Worm (Caenorhabditis elegans) whole organism, L2 larva: ENCODE data around the gene col-148.

ENCODE experiments used
- C34F6.9 ChIP-seq: fragments of 150-350 bp; optimal IDR thresholded peaks from 2 replicates; lab custom pipeline; 2014; ENCODE audit warnings: missing biosample characterization, missing genetic modification characterization
- F13H6.1 ChIP-seq: sonication (generic microtip); optimal IDR thresholded peaks from 2 replicates; lab custom pipeline; 2016; ENCODE audit warnings: missing genetic modification characterization, missing compliant biosample characterization
- Y55F3AM.14 ChIP-seq: fragments of 200-800 bp; sonication (Bioruptor generic); optimal IDR thresholded peaks from 2 replicates; lab custom pipeline; 2018; ENCODE audit warnings: mild to moderate bottlenecking, missing genetic modification characterization, missing compliant biosample characterization
- aly-2 ChIP-seq: fragments of 150-350 bp; optimal IDR thresholded peaks from 2 replicates; lab custom pipeline; 2014; ENCODE audit warnings: missing biosample characterization, missing genetic modification characterization
- ama-1 ChIP-seq: fragments of 150-350 bp; optimal IDR thresholded peaks from 2 replicates; lab custom pipeline; 2018; ENCODE audit warnings: inconsistent platforms
- blmp-1 ChIP-seq: sonication (generic microtip); optimal IDR thresholded peaks from 2 replicates; lab custom pipeline; 2017; ENCODE audit warnings: missing genetic modification characterization, mild to moderate bottlenecking, missing compliant biosample characterization, antibody characterized with exemption, moderate library complexity; ENCODE audit not compliant: insufficient read depth
- ceh-16 ChIP-seq: fragments of 150-350 bp; optimal IDR thresholded peaks from 2 replicates; lab custom pipeline; 2014; ENCODE audit warnings: missing biosample characterization, missing genetic modification characterization
- ceh-82 ChIP-seq: fragments of 150-350 bp; optimal IDR thresholded peaks from 2 replicates; lab custom pipeline; 2014; ENCODE audit warnings: missing biosample characterization, missing genetic modification characterization
- dmd-4 ChIP-seq: sonication (generic microtip); optimal IDR thresholded peaks from 2 replicates; lab custom pipeline; 2017; ENCODE audit warnings: missing biosample characterization, missing genetic modification characterization
- gmeb-1 ChIP-seq: fragments of 150-350 bp; optimal IDR thresholded peaks from 2 replicates; lab custom pipeline; 2014; ENCODE audit warnings: missing biosample characterization, missing genetic modification characterization
- lin-11 ChIP-seq: fragments of 150-350 bp; sonication (generic microtip); optimal IDR thresholded peaks from 2 replicates; lab custom pipeline; 2014; ENCODE audit warnings: missing biosample characterization, missing genetic modification characterization, inconsistent platforms, mixed read lengths
- lin-13 ChIP-seq: fragments of 150-350 bp; optimal IDR thresholded peaks from 2 replicates; lab custom pipeline; 2014; ENCODE audit warnings: missing biosample characterization, missing genetic modification reagents, missing genetic modification characterization
- lin-39 ChIP-seq: fragments of 150-350 bp; optimal IDR thresholded peaks from 2 replicates; lab custom pipeline; 2014; ENCODE audit warnings: missing biosample characterization, missing genetic modification reagents, missing genetic modification characterization
- lsy-2 ChIP-seq, 2 experiments: fragments of 150-350 bp in 1 of 2; sonication (generic microtip) in 1 of 2; optimal IDR thresholded peaks; 2 replicates each; lab custom pipeline; 2014 to 2017; ENCODE audit warnings: missing biosample characterization in 2 of 2, missing genetic modification characterization in 2 of 2
- mdl-1 ChIP-seq, 2 experiments: fragments of 150-350 bp in 1 of 2; sonication (generic microtip) in 1 of 2; optimal IDR thresholded peaks; 2 replicates each; lab custom pipeline; 2017; ENCODE audit warnings: missing biosample characterization in 2 of 2, missing genetic modification characterization in 2 of 2
- nhr-11 ChIP-seq: fragments of 150-350 bp; optimal IDR thresholded peaks from 2 replicates; lab custom pipeline; 2014; ENCODE audit warnings: missing biosample characterization, missing genetic modification characterization
- nhr-129 ChIP-seq: fragments of 150-350 bp; optimal IDR thresholded peaks from 2 replicates; lab custom pipeline; 2014; ENCODE audit warnings: missing biosample characterization, missing genetic modification characterization
- nhr-21 ChIP-seq: fragments of 150-350 bp; optimal IDR thresholded peaks from 2 replicates; lab custom pipeline; 2014; ENCODE audit warnings: missing biosample characterization, missing genetic modification characterization
- nhr-237 ChIP-seq: fragments of 150-350 bp; optimal IDR thresholded peaks from 2 replicates; lab custom pipeline; 2014; ENCODE audit warnings: missing biosample characterization, missing genetic modification characterization
- nhr-25 ChIP-seq: fragments of 150-350 bp; sonication (generic microtip); optimal IDR thresholded peaks from 3 replicates; lab custom pipeline; 2014; ENCODE audit warnings: missing biosample characterization, missing genetic modification characterization
- nhr-6 ChIP-seq: fragments of 150-350 bp; optimal IDR thresholded peaks from 2 replicates; lab custom pipeline; 2014; ENCODE audit warnings: missing biosample characterization, missing genetic modification characterization
- nhr-77 ChIP-seq: fragments of 150-350 bp; optimal IDR thresholded peaks from 2 replicates; lab custom pipeline; 2014; ENCODE audit warnings: missing biosample characterization, missing genetic modification characterization
- peb-1 ChIP-seq: fragments of 150-350 bp; optimal IDR thresholded peaks from 2 replicates; lab custom pipeline; 2014; ENCODE audit warnings: missing biosample characterization, missing genetic modification characterization
- skn-1 ChIP-seq: sonication (generic microtip); optimal IDR thresholded peaks from 2 replicates; lab custom pipeline; 2017; ENCODE audit warnings: missing biosample characterization, missing genetic modification characterization
- sma-3 ChIP-seq: sonication (generic microtip); optimal IDR thresholded peaks from 2 replicates; lab custom pipeline; 2016; ENCODE audit warnings: missing genetic modification reagents, missing genetic modification characterization, missing compliant biosample characterization
- sma-9 ChIP-seq, 2 experiments: fragments of 150-350 bp in 1 of 2; sonication (generic microtip) in 1 of 2; optimal IDR thresholded peaks; 2 replicates each; lab custom pipeline; 2014 to 2016; ENCODE audit warnings: missing genetic modification characterization in 2 of 2, mild to moderate bottlenecking in 1 of 2, missing biosample characterization in 1 of 2, missing compliant biosample characterization in 1 of 2, missing genetic modification reagents in 1 of 2, moderate library complexity in 1 of 2
- snpc-4 ChIP-seq: fragments of 150-350 bp; optimal IDR thresholded peaks from 2 replicates; lab custom pipeline; 2014; ENCODE audit warnings: missing biosample characterization, missing genetic modification characterization
- unc-55 ChIP-seq: fragments of 150-350 bp; sonication (generic microtip); optimal IDR thresholded peaks from 3 replicates; lab custom pipeline; 2014; ENCODE audit warnings: missing biosample characterization, missing genetic modification reagents, missing genetic modification characterization
- unc-62 ChIP-seq: fragments of 150-350 bp; optimal IDR thresholded peaks from 2 replicates; lab custom pipeline; 2014; ENCODE audit warnings: missing biosample characterization, missing genetic modification reagents, missing genetic modification characterization
- zag-1 ChIP-seq: fragments of 150-350 bp; optimal IDR thresholded peaks from 2 replicates; lab custom pipeline; 2014; ENCODE audit warnings: missing biosample characterization, missing genetic modification characterization
- ztf-1 ChIP-seq: fragments of 200-800 bp; sonication (Bioruptor generic); conservative IDR thresholded peaks from 2 replicates; pipeline ENCODE4 v1.3.6; 2022; ENCODE audit warnings: missing genetic modification characterization, missing compliant biosample characterization
- ztf-11 ChIP-seq: sonication (generic microtip); optimal IDR thresholded peaks from 2 replicates; lab custom pipeline; 2017; ENCODE audit warnings: missing biosample characterization, missing genetic modification characterization
- ztf-4 ChIP-seq: fragments of 150-350 bp; optimal IDR thresholded peaks from 2 replicates; lab custom pipeline; 2014; ENCODE audit warnings: missing biosample characterization, missing genetic modification characterization

col-148 gene

DNA sequence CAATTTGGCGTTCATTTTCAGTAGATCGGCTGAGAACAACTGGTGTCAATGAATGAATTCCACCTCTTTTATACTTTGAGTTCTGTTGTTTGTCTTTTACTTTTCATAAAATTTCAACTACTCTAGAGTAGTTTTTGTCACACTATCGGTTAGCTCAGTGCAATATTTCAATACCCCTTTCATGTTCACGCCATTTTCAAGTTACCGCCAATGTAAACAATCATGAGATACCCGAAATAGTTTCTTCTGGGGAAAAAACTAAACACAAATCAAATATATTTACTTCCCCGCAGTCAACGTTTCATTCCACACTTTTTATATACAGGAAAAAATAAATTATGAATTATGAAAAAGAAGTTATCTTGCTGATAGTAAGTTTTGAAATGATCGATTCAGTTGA, 13.2 kb upstream of the col-148 start, which contains the start of gene fipr-4:
Gene fipr-4 (minus strand): TSS at position 101 of the 400 bp plus-strand sequence.
- TF ChIP-seq nhr-77 (tag; lab: Kevin White, UChicago) (no peak), zag-1 (tag; lab: Kevin White, UChicago) (no peak), blmp-1 (no peak), F13H6.1 (tag; lab: Kevin White, UChicago) (peak; percentile 9)

DNA sequence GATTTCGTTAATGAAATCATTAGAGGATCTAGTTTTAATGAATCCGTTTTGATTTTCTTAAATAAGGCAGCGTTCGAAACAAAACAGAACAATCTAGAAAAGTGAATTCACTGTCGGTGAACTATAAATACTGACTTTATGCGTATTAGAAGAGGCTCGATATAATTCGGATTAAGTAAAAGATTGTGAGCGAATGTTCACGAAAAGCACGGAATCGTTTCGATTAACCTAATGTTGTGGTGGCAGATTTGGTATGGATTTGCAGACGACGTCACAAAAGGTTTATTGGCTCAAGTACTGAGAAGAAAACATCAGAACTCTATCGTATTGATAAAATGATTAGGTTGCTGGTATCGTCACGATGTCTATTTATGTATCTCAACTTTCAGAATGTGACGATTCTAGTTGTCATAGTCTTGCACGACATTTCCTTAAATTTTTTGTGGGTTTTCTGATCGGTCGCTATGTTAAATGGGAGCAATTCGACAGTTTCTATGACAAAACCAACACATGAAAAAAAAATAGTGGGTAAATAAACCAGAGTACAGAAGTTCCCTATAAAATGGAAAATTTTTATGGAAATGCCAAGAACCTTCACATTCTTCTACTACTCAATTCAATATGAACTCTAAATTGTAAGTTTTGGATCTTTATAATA, 12.2 kb upstream of the col-148 start, which contains the start of the genes pyt-1 and fipr-7:
Gene pyt-1 (minus strand): TSS at position 101 of the 658 bp plus-strand sequence.
Gene fipr-7 (plus strand): TSS at position 608 of the 658 bp plus-strand sequence.
- TF ChIP-seq ceh-82: no peak
- TF ChIP-seq nhr-11 (tag; lab: Kevin White, UChicago): no peak
- no peak for TF ChIP-seq mdl-1 (tag; optimal IDR thresholded peaks at IDR 0.05; lab: Kevin White, UChicago)

DNA sequence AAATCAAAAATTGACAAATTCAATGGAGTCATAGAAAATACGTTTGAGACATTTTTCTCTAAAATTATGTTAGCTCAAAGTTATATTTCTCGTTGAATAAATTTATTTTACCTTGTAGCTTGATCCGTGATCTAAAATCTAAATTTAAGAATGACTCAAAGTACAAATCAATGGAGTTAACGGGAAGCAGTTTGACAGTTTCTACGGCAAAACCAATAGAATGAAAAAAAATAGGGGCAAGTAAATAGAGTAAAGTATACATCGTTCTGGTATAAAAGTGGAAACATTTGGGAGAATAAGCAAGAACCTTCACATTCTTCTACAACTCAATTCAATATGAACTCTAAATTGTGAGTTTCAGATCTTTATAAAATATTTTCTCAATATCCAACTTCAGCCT, 10.6 kb upstream of the col-148 start, which contains the start of gene fipr-6:
Gene fipr-6 (plus strand): TSS at position 301 of the 400 bp plus-strand sequence.
- no peak for TF ChIP-seq ceh-82
- no peak for TF ChIP-seq nhr-6 (tag; lab: Kevin White, UChicago)
- TF ChIP-seq ztf-11 (tag; lab: Kevin White, UChicago): no peak
- no peak for TF ChIP-seq F13H6.1 (tag; lab: Kevin White, UChicago)
- no peak for TF ChIP-seq lsy-2 (tag; optimal IDR thresholded peaks at IDR 0.05; lab: Kevin White, UChicago)
- TF ChIP-seq peb-1: no peak
- TF ChIP-seq nhr-25 (tag; lab: Kevin White, UChicago): no peak
- TF ChIP-seq nhr-129 (tag; lab: Kevin White, UChicago): no peak
- TF ChIP-seq lin-39: no peak
- TF ChIP-seq Y55F3AM.14 (GFP tag; lab: Kevin White, UChicago): no peak
- no peak for TF ChIP-seq unc-62
- TF ChIP-seq nhr-237 (tag; lab: Kevin White, UChicago): no peak
- TF ChIP-seq ztf-1 (GFP tag; lab: Robert Waterston, UW): no peak

DNA sequence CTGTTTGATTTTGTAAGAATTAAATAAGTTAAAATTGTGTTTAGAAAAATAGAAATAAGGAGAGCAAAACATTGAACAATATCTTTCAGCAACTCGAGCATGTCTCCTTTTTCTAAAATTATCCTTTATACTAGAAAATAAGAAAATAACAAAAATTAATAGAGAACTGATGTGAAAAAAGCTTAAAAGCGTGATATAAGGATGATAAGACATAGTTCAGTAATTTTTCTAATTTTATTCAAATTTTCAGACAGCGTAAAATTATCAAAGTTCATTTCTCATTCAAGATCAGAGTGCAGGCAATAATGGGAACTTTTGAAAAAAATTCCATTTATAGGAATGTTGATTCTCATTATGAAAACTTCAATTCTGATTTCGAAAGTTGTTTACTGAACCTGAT, 8.2 kb upstream of the col-148 start, which contains the start of gene str-182:
Gene str-182 (minus strand): TSS at position 101 of the 400 bp plus-strand sequence.
- TF ChIP-seq nhr-77 (tag; lab: Kevin White, UChicago): no peak
- TF ChIP-seq sma-9 (GFP tag; optimal IDR thresholded peaks at IDR 0.05; lab: Kevin White, UChicago): no peak
- no peak for TF ChIP-seq sma-9 (tag; optimal IDR thresholded peaks at IDR 0.05; lab: Kevin White, UChicago)
- no peak for TF ChIP-seq ztf-1 (GFP tag; lab: Robert Waterston, UW)
- no peak for TF ChIP-seq lin-11 (tag; lab: Kevin White, UChicago)

DNA sequence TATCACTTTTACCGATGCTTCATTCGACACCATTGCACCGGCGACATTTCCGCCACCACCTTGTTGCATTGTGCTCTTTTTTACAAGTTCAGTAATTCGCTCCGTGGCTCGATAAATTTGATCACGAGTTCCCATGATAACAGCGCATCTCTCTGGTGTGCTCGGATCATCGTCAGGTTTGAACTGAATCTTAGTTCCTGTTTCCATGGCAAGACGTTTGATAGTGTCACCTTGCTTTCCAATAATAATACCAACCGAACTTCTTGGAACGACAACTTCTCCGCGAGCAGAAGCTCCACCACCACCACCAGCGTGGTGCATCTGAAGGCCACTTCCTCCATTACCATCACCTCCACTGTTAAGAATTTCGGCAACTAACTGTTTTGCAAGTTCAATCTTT, 4.4 kb upstream of the col-148 start:
- TF ChIP-seq snpc-4 (tag; lab: Kevin White, UChicago) (no peak), ceh-82 (no peak), ztf-11 (tag; lab: Kevin White, UChicago) (no peak), ama-1 (no peak), F13H6.1 (tag; lab: Kevin White, UChicago) (no peak), nhr-25 (tag; lab: Kevin White, UChicago) (no peak), nhr-6 (tag; lab: Kevin White, UChicago) (no peak), aly-2 (no peak), skn-1 (tag; lab: Kevin White, UChicago) (no peak), peb-1 (no peak), gmeb-1 (tag; lab: Kevin White, UChicago) (no peak), lin-13 (GFP tag; lab: Kevin White, UChicago) (no peak), lin-39 (no peak), nhr-21 (tag; lab: Kevin White, UChicago) (no peak), nhr-237 (tag; lab: Kevin White, UChicago) (no peak), lsy-2 (tag; optimal IDR thresholded peaks at IDR 0.05; lab: Kevin White, UChicago) (no peak)

DNA sequence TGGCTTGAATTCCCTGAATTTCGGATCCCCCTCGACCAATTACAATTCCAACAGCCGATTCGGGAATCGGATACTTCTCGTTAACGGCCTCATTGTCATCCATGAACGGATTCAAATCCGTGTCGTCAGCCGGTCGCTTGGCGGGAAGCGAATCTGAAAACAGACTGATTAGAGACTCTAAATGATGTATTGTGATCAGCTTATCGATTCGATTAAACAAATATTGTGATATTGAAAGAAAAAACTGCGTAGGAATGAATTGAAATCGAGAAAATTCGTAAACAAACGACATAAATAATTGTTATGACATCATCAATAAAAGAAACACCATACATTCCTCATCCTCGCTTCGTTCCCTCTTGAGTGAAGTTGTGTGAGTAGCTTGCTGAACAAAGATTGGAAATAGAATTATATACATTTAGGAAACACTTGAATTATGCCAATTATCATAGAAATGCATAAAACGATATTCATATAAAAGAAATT, 3.6 kb upstream of the col-148 start:
- TF ChIP-seq ztf-11 (tag; lab: Kevin White, UChicago): no peak
- no peak for TF ChIP-seq nhr-77 (tag; lab: Kevin White, UChicago)
- no peak for TF ChIP-seq snpc-4 (tag; lab: Kevin White, UChicago)
- TF ChIP-seq nhr-6 (tag; lab: Kevin White, UChicago): no peak
- TF ChIP-seq peb-1: no peak
- TF ChIP-seq zag-1 (tag; lab: Kevin White, UChicago): no peak
- no peak for TF ChIP-seq skn-1 (tag; lab: Kevin White, UChicago)
- no peak for TF ChIP-seq nhr-11 (tag; lab: Kevin White, UChicago)
- TF ChIP-seq gmeb-1 (tag; lab: Kevin White, UChicago): no peak
- no peak for TF ChIP-seq mdl-1 (tag; optimal IDR thresholded peaks at IDR 0.05; lab: Kevin White, UChicago)
- TF ChIP-seq sma-3 (GFP tag; lab: Kevin White, UChicago): no peak
- TF ChIP-seq unc-55 (GFP tag; lab: Kevin White, UChicago): no peak
- TF ChIP-seq ceh-16 (tag; lab: Kevin White, UChicago): no peak
- no peak for TF ChIP-seq ztf-4 (tag; lab: Kevin White, UChicago)
- no peak for TF ChIP-seq nhr-25 (tag; lab: Kevin White, UChicago)
- TF ChIP-seq nhr-21 (tag; lab: Kevin White, UChicago): no peak
- no peak for TF ChIP-seq lin-11 (tag; lab: Kevin White, UChicago)
- no peak for TF ChIP-seq C34F6.9 (tag; lab: Kevin White, UChicago)
- TF ChIP-seq dmd-4 (tag; lab: Kevin White, UChicago): no peak
- TF ChIP-seq nhr-237 (tag; lab: Kevin White, UChicago): no peak
